Worm (Caenorhabditis elegans) whole organism, L4 larva: ENCODE measurements around the gene gpr-1.

Source experiments
- F10B5.3 ChIP-seq: sonication (generic microtip); optimal IDR thresholded peaks from 2 replicates; lab custom pipeline; 2016; ENCODE audit warnings: mild to moderate bottlenecking, missing genetic modification characterization, missing compliant biosample characterization
- F44E2.7 ChIP-seq: fragments of 200-800 bp; sonication (Bioruptor generic); IDR thresholded peaks from 2 replicates; pipeline ENCODE4 v2.1.2; 2022; ENCODE audit warnings: missing genetic modification characterization, missing compliant biosample characterization
- F49E8.2 ChIP-seq: sonication (generic microtip); optimal IDR thresholded peaks from 2 replicates; lab custom pipeline; 2016; ENCODE audit warnings: missing compliant biosample characterization, mild to moderate bottlenecking, missing genetic modification characterization, borderline replicate concordance
- T20F7.1 ChIP-seq: fragments of 200-800 bp; sonication (Bioruptor generic); optimal IDR thresholded peaks from 2 replicates; lab custom pipeline; 2018; ENCODE audit warnings: mild to moderate bottlenecking, missing genetic modification characterization, missing compliant biosample characterization
- T26A8.4 ChIP-seq: fragments of 200-800 bp; sonication (Bioruptor generic); IDR thresholded peaks from 2 replicates; pipeline ENCODE4 v1.3.6; 2022; ENCODE audit warnings: missing genetic modification characterization, missing compliant biosample characterization
- Y5F2A.4 ChIP-seq: fragments of 200-800 bp; sonication (Bioruptor generic); optimal IDR thresholded peaks from 2 replicates; lab custom pipeline; 2018; ENCODE audit warnings: mild to moderate bottlenecking, missing genetic modification characterization, missing compliant biosample characterization
- aly-2 ChIP-seq: sonication (generic microtip); optimal IDR thresholded peaks from 2 replicates; lab custom pipeline; 2018; ENCODE audit warnings: missing biosample characterization, missing genetic modification characterization
- attf-4 ChIP-seq: sonication (generic microtip); optimal IDR thresholded peaks from 3 replicates; lab custom pipeline; 2017; ENCODE audit warnings: missing biosample characterization, missing genetic modification characterization
- ceh-20 ChIP-seq: fragments of 200-800 bp; sonication (Bioruptor generic); IDR thresholded peaks from 2 replicates; pipeline ENCODE4 v1.3.6; 2022; ENCODE audit warnings: missing genetic modification reagents, missing genetic modification characterization, missing compliant biosample characterization
- ceh-28 ChIP-seq: fragments of 150-350 bp; optimal IDR thresholded peaks from 2 replicates; lab custom pipeline; 2014; ENCODE audit warnings: missing biosample characterization, missing genetic modification reagents, missing genetic modification characterization
- ceh-32 ChIP-seq: sonication (generic microtip); optimal IDR thresholded peaks from 2 replicates; lab custom pipeline; 2016; ENCODE audit warnings: mild to moderate bottlenecking, missing genetic modification characterization, missing compliant biosample characterization; ENCODE audit not compliant: poor library complexity
- ceh-44 ChIP-seq: fragments of 200-800 bp; sonication (Bioruptor generic); IDR thresholded peaks from 2 replicates; pipeline ENCODE4 v1.3.6; 2022; ENCODE audit warnings: missing genetic modification reagents, missing genetic modification characterization, missing compliant biosample characterization
- ceh-62 ChIP-seq: sonication (generic microtip); optimal IDR thresholded peaks from 2 replicates; lab custom pipeline; 2017; ENCODE audit warnings: missing biosample characterization, missing genetic modification characterization
- cey-2 ChIP-seq: sonication (generic microtip); optimal IDR thresholded peaks from 3 replicates; lab custom pipeline; 2017; ENCODE audit warnings: missing genetic modification characterization, mild to moderate bottlenecking, missing compliant biosample characterization, antibody characterized with exemption, borderline replicate concordance; ENCODE audit not compliant: insufficient read depth
- ctbp-1 ChIP-seq: fragments of 200-800 bp; sonication (Bioruptor generic); IDR thresholded peaks from 2 replicates; pipeline ENCODE4 v1.3.6; 2022; ENCODE audit warnings: missing genetic modification reagents, missing genetic modification characterization, missing compliant biosample characterization
- daf-16 ChIP-seq, 3 experiments: sonication (generic microtip); optimal IDR thresholded peaks; 2 replicates each; lab custom pipeline; 2016 to 2017; ENCODE audit warnings: missing genetic modification characterization in 3 of 3, missing genetic modification reagents in 3 of 3, mild to moderate bottlenecking in 2 of 3, missing compliant biosample characterization in 2 of 3, missing biosample characterization in 1 of 3, moderate library complexity in 1 of 3
- duxl-1 ChIP-seq: sonication (generic microtip); optimal IDR thresholded peaks from 2 replicates; lab custom pipeline; 2016; ENCODE audit warnings: mild to moderate bottlenecking, missing genetic modification characterization, moderate library complexity, missing compliant biosample characterization; ENCODE audit not compliant: poor library complexity
- dve-1 ChIP-seq: sonication (generic microtip); optimal IDR thresholded peaks from 2 replicates; lab custom pipeline; 2017; ENCODE audit warnings: antibody characterized with exemption, mild to moderate bottlenecking, missing genetic modification characterization, missing compliant biosample characterization; ENCODE audit not compliant: insufficient read depth
- egl-43 ChIP-seq: fragments of 200-800 bp; sonication (Bioruptor generic); IDR thresholded peaks from 2 replicates; pipeline ENCODE4 v1.3.6; 2022; ENCODE audit warnings: missing genetic modification reagents, missing genetic modification characterization, missing compliant biosample characterization
- fos-1 ChIP-seq: fragments of 150-350 bp; optimal IDR thresholded peaks from 2 replicates; lab custom pipeline; 2014; ENCODE audit warnings: missing biosample characterization, missing genetic modification characterization
- hif-1 ChIP-seq, 2 experiments: sonication (generic microtip); optimal IDR thresholded peaks; 2 replicates each; lab custom pipeline; 2016 to 2017; ENCODE audit warnings: missing compliant biosample characterization in 2 of 2, missing genetic modification characterization in 2 of 2, missing genetic modification reagents in 2 of 2, missing genotype in 2 of 2, mild to moderate bottlenecking in 1 of 2
- hlh-11 ChIP-seq: fragments of 200-800 bp; sonication (Bioruptor generic); optimal IDR thresholded peaks from 2 replicates; lab custom pipeline; 2018; ENCODE audit warnings: mild to moderate bottlenecking, missing genetic modification characterization, missing compliant biosample characterization
- hmg-1.1 ChIP-seq: fragments of 200-800 bp; sonication (Bioruptor generic); IDR thresholded peaks from 2 replicates; pipeline ENCODE4 v1.3.6; 2022; ENCODE audit warnings: missing genetic modification reagents, missing genetic modification characterization, missing compliant biosample characterization
- lim-7 ChIP-seq: fragments of 200-800 bp; sonication (Bioruptor generic); IDR thresholded peaks from 2 replicates; pipeline ENCODE4 v1.3.6; 2022; ENCODE audit warnings: missing genetic modification characterization, missing compliant biosample characterization
- lin-38 ChIP-seq: fragments of 200-800 bp; sonication (Bioruptor generic); IDR thresholded peaks from 2 replicates; pipeline ENCODE4 v1.3.6; 2022; ENCODE audit warnings: missing genetic modification reagents, missing genetic modification characterization, missing compliant biosample characterization
- madf-5 ChIP-seq, 2 experiments: fragments of 200-800 bp; sonication (Bioruptor generic); IDR thresholded peaks; 2 replicates each; pipeline ENCODE4 v1.3.6; 2022; ENCODE audit warnings: missing compliant biosample characterization in 2 of 2, missing genetic modification characterization in 2 of 2
- mdl-1 ChIP-seq, 2 experiments: fragments of 150-350 bp in 1 of 2; sonication (generic microtip) in 1 of 2; optimal IDR thresholded peaks; 2 replicates each; lab custom pipeline; 2014 to 2017; ENCODE audit warnings: missing biosample characterization in 2 of 2, missing genetic modification characterization in 2 of 2
- mdt-29 ChIP-seq: fragments of 200-800 bp; sonication (Bioruptor generic); IDR thresholded peaks from 2 replicates; pipeline ENCODE4 v1.3.6; 2022; ENCODE audit warnings: missing genetic modification reagents, missing genetic modification characterization, missing compliant biosample characterization
- mes-2 ChIP-seq: sonication (generic microtip); optimal IDR thresholded peaks from 2 replicates; lab custom pipeline; 2016; ENCODE audit warnings: missing genotype, mild to moderate bottlenecking, missing genetic modification characterization, missing compliant biosample characterization; ENCODE audit not compliant: poor library complexity, severe bottlenecking
- mxl-2 ChIP-seq: fragments of 200-800 bp; sonication (Bioruptor generic); conservative IDR thresholded peaks from 2 replicates; pipeline ENCODE4 v1.3.6; 2022; ENCODE audit warnings: missing genetic modification reagents, missing genetic modification characterization, missing compliant biosample characterization
- nhr-10 ChIP-seq: fragments of 150-350 bp; optimal IDR thresholded peaks from 2 replicates; lab custom pipeline; 2014; ENCODE audit warnings: missing biosample characterization, missing genetic modification characterization
- nhr-42 ChIP-seq: fragments of 200-800 bp; sonication (Bioruptor generic); IDR thresholded peaks from 2 replicates; pipeline ENCODE4 v1.3.6; 2022; ENCODE audit warnings: missing genetic modification characterization, missing compliant biosample characterization
- nhr-48 ChIP-seq: sonication (generic microtip); optimal IDR thresholded peaks from 2 replicates; lab custom pipeline; 2016; ENCODE audit warnings: mild to moderate bottlenecking, missing genetic modification characterization, missing compliant biosample characterization
- nhr-6 ChIP-seq: fragments of 150-350 bp; optimal IDR thresholded peaks from 2 replicates; lab custom pipeline; 2014; ENCODE audit warnings: missing biosample characterization, missing genetic modification characterization
- nhr-77 ChIP-seq: fragments of 150-350 bp; optimal IDR thresholded peaks from 2 replicates; lab custom pipeline; 2014; ENCODE audit warnings: missing biosample characterization, missing genetic modification characterization
- php-3 ChIP-seq: fragments of 200-800 bp; sonication (Bioruptor generic); IDR thresholded peaks from 2 replicates; pipeline ENCODE4 v1.3.6; 2022; ENCODE audit warnings: missing genetic modification reagents, missing genetic modification characterization, missing compliant biosample characterization
- sdz-12 ChIP-seq: fragments of 200-800 bp; sonication (Bioruptor generic); optimal IDR thresholded peaks from 2 replicates; lab custom pipeline; 2018; ENCODE audit warnings: mild to moderate bottlenecking, missing genetic modification characterization, missing compliant biosample characterization
- set-16 ChIP-seq: fragments of 200-800 bp; sonication (Bioruptor generic); IDR thresholded peaks from 2 replicates; pipeline ENCODE4 v1.3.6; 2022; ENCODE audit warnings: missing genetic modification reagents, missing genetic modification characterization, missing compliant biosample characterization
- snpc-1.2 ChIP-seq: fragments of 200-800 bp; sonication (Bioruptor generic); IDR thresholded peaks from 2 replicates; pipeline ENCODE4 v1.3.6; 2022; ENCODE audit warnings: missing genetic modification reagents, missing genetic modification characterization, missing compliant biosample characterization
- spr-1 ChIP-seq: sonication (generic microtip); optimal IDR thresholded peaks from 2 replicates; lab custom pipeline; 2016; ENCODE audit warnings: mild to moderate bottlenecking, missing genetic modification characterization, missing compliant biosample characterization
- unc-62 ChIP-seq, 3 experiments: fragments of 150-350 bp in 1 of 3; sonication (generic microtip); optimal IDR thresholded peaks in 2 of 3; peaks in 1 of 3; 1 replicate in 1 of 3; 2 replicates in 2 of 3; lab custom pipeline; 2014 to 2017; ENCODE audit warnings: missing biosample characterization in 3 of 3, missing genetic modification characterization in 3 of 3, missing genetic modification reagents in 3 of 3, missing genotype in 1 of 3
- vab-7 ChIP-seq: fragments of 200-800 bp; sonication (Bioruptor generic); IDR thresholded peaks from 2 replicates; pipeline ENCODE4 v1.3.6; 2022; ENCODE audit warnings: missing genetic modification reagents, missing genetic modification characterization, missing compliant biosample characterization
- zag-1 ChIP-seq: fragments of 150-350 bp; optimal IDR thresholded peaks from 2 replicates; lab custom pipeline; 2014; ENCODE audit warnings: missing biosample characterization, missing genetic modification characterization
- zfp-2 ChIP-seq: sonication (generic microtip); optimal IDR thresholded peaks from 2 replicates; lab custom pipeline; 2016; ENCODE audit warnings: mild to moderate bottlenecking, missing genetic modification characterization, missing compliant biosample characterization
- zfp-3 ChIP-seq: fragments of 200-800 bp; sonication (Bioruptor generic); conservative IDR thresholded peaks from 2 replicates; pipeline ENCODE4 v1.3.6; 2022; ENCODE audit warnings: missing genetic modification reagents, missing genetic modification characterization, missing compliant biosample characterization
- zip-2 ChIP-seq: fragments of 150-350 bp; optimal IDR thresholded peaks from 2 replicates; lab custom pipeline; 2014; ENCODE audit warnings: missing biosample characterization, missing genetic modification characterization

The gpr-1 gene

DNA sequence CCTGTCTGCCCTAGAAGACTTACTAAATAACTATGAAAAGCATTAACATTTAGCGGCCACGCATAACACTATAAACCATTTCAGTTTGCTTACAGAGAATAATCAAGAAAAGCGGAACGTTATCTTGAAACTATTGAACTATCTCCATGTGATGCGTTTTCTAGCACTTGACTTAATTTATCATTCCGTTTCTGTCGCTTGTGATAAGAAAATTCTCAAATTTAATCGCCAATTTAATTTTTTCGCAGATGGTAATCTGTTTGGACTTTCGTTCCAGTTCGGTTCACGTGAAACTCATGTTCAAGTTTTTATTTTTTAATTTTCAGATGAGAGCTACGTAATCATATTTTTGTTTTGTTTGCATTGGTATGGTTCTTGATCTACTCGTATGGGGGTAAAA, 28.2 kb downstream of the gpr-1 start (continued):
- TF ChIP-seq vab-7 (GFP tag; lab: Robert Waterston, UW) (no peak), mes-2 (tag; lab: Kevin White, UChicago) (no peak), lin-38 (GFP tag; lab: Robert Waterston, UW) (no peak), zip-2 (tag; lab: Kevin White, UChicago) (no peak), nhr-10 (tag; lab: Kevin White, UChicago) (no peak), nhr-77 (tag; lab: Kevin White, UChicago) (peak; percentile 65), F44E2.7 (GFP tag; lab: Robert Waterston, UW) (no peak), zfp-3 (GFP tag; lab: Robert Waterston, UW) (no peak), nhr-42 (GFP tag; lab: Robert Waterston, UW) (no peak), attf-4 (no peak), aly-2 (tag; lab: Kevin White, UChicago) (no peak), zfp-2 (no peak), dve-1 (tag; lab: Kevin White, UChicago) (peak; percentile 94), ceh-44 (GFP tag; lab: Robert Waterston, UW) (no peak), snpc-1.2 (GFP tag; lab: Robert Waterston, UW) (no peak), T20F7.1 (GFP tag; lab: Kevin White, UChicago) (peak; percentile 44), ceh-28 (tag; lab: Kevin White, UChicago) (no peak), mdl-1 (tag; optimal IDR thresholded peaks at IDR 0.05; lab: Kevin White, UChicago) (peak in 1 of 2 experiments; percentile 64), nhr-6 (tag; lab: Kevin White, UChicago) (no peak), mdt-29 (GFP tag; lab: Robert Waterston, UW) (no peak), zag-1 (tag; lab: Kevin White, UChicago) (no peak), nhr-48 (tag; lab: Kevin White, UChicago) (peak; percentile 73), T26A8.4 (no peak), F49E8.2 (tag; lab: Kevin White, UChicago) (no peak), lim-7 (no peak), ceh-32 (tag; lab: Kevin White, UChicago) (no peak), ctbp-1 (no peak), ceh-20 (GFP tag; lab: Robert Waterston, UW) (peak; percentile 56; the same call in 1 of the 2 replicates), hlh-11 (tag; lab: Kevin White, UChicago) (peak; percentile 87), spr-1 (tag; lab: Kevin White, UChicago) (no peak), mxl-2 (GFP tag; lab: Robert Waterston, UW) (peak; percentile 87), egl-43 (no peak), set-16 (no peak), sdz-12 (GFP tag; lab: Kevin White, UChicago) (no peak), daf-16 (GFP tag; optimal IDR thresholded peaks at IDR 0.05; lab: Kevin White, UChicago) (peak in 1 of 2 experiments; percentile 49), daf-16 (tag; optimal IDR thresholded peaks at IDR 0.05; lab: Kevin White, UChicago) (peak; percentile 94), hif-1 (tag; optimal IDR thresholded peaks at IDR 0.05; lab: Kevin White, UChicago) (no peak), fos-1 (tag; lab: Kevin White, UChicago) (no peak), Y5F2A.4 (GFP tag; lab: Kevin White, UChicago) (no peak), cey-2 (tag; lab: Kevin White, UChicago) (no peak), ceh-62 (tag; lab: Kevin White, UChicago) (no peak), hmg-1.1 (GFP tag; lab: Robert Waterston, UW) (no peak), unc-62 (GFP tag; optimal IDR thresholded peaks at IDR 0.05 in 1 of 2; lab: Kevin White, UChicago) (no peak), unc-62 (tag; optimal IDR thresholded peaks at IDR 0.05; lab: Kevin White, UChicago) (no peak), F10B5.3 (no peak), madf-5 (GFP tag; IDR thresholded peaks at IDR 0.05; lab: Robert Waterston, UW) (no peak), php-3 (GFP tag; lab: Robert Waterston, UW) (peak; percentile 77), duxl-1 (tag; lab: Kevin White, UChicago) (no peak)
- TF ChIP-seq, all 104 proteins: peak for 20
